Worm (Caenorhabditis elegans): Measurements from ENCODE around the gene idpp-12.

- TF ChIP-seq unc-55 (GFP tag; optimal IDR thresholded peaks at IDR 0.05) (no peak), fkh-10 (GFP tag; optimal IDR thresholded peaks at IDR 0.05) (no peak), tbx-2 (tag; optimal IDR thresholded peaks at IDR 0.05) (peak; percentile 17), lim-6 (tag; optimal IDR thresholded peaks at IDR 0.05) (no peak), sox-4 (tag; optimal IDR thresholded peaks at IDR 0.05) (no peak), ceh-18 (tag; optimal IDR thresholded peaks at IDR 0.05) (no peak), ama-1 (optimal IDR thresholded peaks at IDR 0.05) (no peak), nfya-1 (tag; optimal IDR thresholded peaks at IDR 0.05) (peak; percentile 53), unc-86 (tag; optimal IDR thresholded peaks at IDR 0.05) (no peak), ceh-24 (tag; optimal IDR thresholded peaks at IDR 0.05) (no peak), F13H6.1 (tag; optimal IDR thresholded peaks at IDR 0.05) (no peak), pag-3 (tag; optimal IDR thresholded peaks at IDR 0.05; ENCODE audit: borderline replicate concordance) (no peak), unc-3 (GFP tag; conservative IDR thresholded peaks at IDR 0.05) (no peak), unc-3 (tag; optimal IDR thresholded peaks at IDR 0.05) (no peak)
Measured at ce11 chrIV:3349977-3350580, 46.3 kb downstream of the idpp-12 start, which contains the start of gene elks-1.
